Fruit fly (Drosophila melanogaster) ovary, adult (tissue): Measurements from ENCODE around the gene Trl.

Experiments
- CG17801 ChIP-seq: fragments of 200-800 bp; optimal IDR thresholded peaks from 2 replicates; lab custom pipeline; 2019; ENCODE audit warnings: missing biosample characterization, mild to moderate bottlenecking, missing genetic modification characterization, moderate library complexity; ENCODE audit not compliant: partially characterized antibody

Trl gene

DNA sequence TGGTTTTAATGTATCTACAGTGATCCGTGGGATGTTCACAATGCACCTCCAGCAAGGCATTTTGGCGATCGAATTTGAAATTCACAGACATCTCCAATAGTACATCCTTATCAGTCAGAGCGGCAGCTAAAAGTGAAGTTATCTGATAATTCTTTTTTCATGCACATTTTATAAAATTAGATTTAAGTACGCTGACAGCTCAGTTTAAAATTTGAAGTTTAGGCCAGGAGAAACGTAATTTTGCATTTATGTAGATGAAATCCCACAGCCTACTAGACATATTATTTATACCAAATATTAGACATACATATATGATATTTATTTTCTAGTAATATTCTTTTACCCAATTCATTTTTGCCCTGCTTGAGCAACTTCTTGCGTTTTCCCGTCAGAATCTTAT is at the start of gene Trl:
Gene Trl, minus strand, starts transcription at position 101 of the 400 bp plus-strand sequence.
- no peak for TF ChIP-seq CG17801 (GFP tag; lab: Kevin White, UChicago)

DNA sequence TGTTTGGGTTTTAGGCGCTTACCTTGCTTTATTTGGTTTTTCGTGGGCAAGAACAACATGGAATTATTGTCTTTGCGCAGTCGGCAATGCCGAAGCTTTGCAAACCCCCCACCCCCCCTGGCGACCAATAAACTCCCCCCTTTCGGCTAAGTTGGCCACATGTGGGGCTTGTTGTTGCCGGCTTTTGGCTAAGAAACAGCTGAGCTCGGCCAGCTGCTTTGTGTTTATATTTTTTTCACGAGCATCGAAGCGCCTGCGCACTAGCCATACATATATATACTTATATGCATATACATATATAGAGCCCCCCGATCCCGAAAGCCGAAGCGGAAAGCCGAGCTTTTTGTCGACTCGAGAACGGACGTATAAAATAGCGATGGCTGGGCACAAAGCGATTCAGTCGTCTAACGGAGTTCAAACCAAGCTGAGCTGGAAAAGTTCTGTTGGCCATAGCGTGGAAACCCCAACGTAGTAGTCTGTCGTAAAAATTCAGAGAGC is 43.9 kb upstream of the Trl start, which contains the start of gene CG17839:
Gene CG17839, plus strand, starts transcription at position 413 of the 498 bp plus-strand sequence.
- no peak for TF ChIP-seq CG17801 (GFP tag; lab: Kevin White, UChicago)

DNA sequence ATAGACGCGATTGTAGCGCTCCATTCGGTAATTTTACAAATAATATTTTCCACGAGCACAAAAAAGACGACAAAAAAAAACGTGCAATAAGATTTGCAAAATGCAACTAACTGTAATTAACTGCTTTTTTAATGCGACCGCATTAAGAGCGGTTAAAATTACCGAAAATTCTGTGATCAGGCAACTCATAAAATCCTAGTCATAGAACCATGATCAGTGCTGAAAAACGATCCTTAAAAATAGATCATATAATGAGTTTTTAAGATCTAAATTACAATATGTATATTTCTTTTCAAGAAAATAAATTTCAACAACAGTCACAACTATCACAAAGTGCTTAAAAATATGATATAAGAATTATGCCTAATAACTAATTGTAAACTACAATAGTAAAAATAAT is 42.4 kb upstream of the Trl start, which contains the start of gene gnu:
Gene gnu, minus strand, starts transcription at position 125 of the 400 bp plus-strand sequence.
- no peak for TF ChIP-seq CG17801 (GFP tag; lab: Kevin White, UChicago)

DNA sequence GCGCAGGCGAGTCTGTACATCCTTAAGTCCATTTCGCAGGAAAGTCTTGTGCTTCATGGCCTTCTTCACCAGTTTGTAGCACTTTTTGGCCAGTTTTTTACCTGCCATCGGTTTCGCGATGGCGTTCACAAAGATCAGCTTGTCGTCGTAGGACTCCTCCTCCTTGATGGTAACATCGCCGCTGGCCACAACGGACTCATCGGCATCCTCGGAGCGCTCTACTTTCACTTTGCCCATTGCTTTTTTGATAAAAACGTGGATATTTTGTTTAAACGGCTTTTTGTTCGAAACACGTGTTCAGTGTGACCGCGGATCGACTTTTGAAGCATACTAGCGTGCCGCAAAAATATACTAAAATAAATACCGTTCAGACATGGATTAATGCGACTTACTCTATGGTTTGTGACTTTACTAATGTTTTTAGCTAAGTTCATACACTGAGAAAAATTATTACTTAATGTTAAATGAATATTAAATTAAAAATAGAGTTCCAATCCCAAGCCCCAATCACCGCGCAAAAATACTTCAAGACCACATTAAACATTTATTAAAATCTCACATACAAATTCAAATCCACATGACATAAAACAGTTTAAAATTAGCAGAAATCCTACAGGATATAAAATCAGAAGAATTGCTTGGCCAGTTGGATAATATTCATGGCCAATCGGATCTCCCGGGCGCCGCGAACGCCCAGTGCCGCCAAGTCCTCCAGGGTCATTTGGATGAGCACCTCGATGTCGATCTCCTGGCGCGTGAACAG is 41.2 kb upstream of the Trl start, which contains the start of gene NHP2:
Gene NHP2, minus strand, starts transcription at position 315 of the 763 bp plus-strand sequence.
- TF ChIP-seq CG17801 (GFP tag; lab: Kevin White, UChicago): peak; percentile 53

DNA sequence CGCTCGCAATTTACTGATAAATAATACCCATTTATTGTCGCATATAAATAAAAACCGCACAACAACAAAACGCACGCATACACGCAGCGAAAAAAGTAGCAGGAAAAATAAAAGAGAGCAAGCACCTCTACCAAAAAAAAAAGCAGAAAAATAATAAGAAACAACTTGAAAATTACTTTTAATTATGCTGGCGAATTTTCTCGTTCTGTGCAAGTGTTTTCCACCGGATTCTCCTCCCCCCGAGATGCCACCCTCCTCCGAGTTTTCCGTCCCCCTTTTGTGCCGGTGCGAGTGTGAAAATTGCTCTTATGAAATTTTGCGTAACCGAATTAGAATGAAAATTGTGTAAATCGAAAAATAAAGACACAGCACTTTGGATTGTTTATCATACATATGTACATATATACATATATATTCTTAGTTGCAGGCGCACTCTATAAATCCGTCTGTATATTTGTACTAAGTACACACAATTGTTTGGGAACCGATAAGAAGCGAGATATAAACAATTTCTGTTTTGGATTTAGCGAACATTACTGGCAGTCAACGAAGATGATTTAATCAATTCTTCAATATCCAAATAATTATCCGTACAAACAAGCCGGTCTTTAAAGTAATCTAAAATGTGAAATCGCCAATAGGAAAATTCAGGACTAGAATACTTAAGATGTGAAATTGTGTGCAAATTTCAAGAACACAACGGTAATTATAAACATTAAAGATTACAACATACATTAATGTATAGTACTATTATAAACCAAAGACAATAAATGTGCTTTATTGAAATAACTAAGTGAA is 30.2 kb upstream of the Trl start:
- no peak for TF ChIP-seq CG17801 (GFP tag; lab: Kevin White, UChicago)

DNA sequence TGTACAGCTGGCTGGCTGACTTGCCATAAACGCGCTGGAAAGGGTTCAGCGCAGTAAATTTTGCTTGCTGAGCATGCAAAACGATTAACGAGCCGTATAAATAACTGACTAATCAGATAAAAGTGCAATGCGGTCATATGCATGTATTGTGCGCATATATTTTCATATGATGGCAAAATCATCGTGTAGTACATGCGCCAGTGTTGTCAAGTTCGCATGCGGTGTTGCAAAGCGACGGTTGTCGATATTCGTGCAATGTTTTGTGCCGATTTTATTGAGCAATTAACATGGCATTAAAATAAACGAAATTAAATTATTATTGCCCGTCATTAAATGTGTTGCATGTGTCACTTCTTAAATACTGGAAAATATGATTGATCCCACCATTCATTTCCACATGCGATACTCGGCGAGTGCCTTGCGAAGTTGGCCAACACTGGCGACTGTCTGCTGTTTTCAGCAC is 29.3 kb upstream of the Trl start:
- peak; percentile 73 for TF ChIP-seq CG17801 (GFP tag; lab: Kevin White, UChicago)

DNA sequence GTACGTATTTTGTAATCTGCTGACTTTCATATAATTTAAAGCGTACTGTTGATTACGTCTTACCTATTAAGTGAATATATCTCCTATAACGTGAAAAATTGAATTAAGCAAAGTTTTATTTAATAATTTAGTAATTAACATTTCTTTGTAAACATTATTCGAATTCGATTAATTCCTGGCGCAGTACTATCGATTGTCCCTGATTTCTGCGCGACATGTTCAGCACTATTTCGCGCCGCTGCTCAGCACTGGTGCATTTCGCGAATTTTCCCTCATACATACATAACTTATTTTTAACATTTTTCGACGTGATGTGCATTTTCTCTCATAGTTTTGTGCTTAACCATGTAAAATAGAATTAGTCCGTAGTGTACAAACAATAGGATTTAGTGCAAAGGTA is 28.8 kb upstream of the Trl start, which contains the start of gene Helz:
Gene Helz, plus strand, starts transcription at position 260 of the 400 bp plus-strand sequence.
- peak; percentile 2 for TF ChIP-seq CG17801 (GFP tag; lab: Kevin White, UChicago)

DNA sequence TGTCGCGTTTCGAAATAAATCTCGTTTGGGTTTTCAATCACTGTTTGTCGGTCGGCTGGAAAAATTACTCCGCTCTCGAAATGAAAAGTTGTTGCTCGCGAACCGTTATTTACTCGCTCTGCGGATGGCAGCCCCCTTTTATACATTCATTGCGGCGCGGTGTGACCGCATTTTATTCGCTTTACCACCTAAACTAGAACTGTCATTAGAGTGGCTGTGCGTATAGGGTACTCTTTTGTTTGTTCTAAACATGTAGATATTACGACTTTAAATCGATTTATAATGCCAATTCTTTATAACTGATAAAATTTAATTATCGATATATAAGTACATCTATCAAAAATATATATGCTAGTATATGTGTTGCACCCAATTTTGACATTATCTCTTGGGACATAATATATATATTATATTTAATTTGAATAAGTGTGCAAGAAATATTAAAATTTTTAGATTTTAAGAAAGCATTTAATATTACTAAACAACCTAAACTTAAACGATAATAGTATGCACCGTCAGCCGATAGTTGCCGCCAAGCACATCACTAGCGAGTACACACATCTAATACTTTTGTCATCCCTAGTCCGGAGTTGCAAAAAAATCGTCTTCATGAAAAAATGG is 25.5 kb upstream of the Trl start, which contains the start of the genes bmm and Tdrd3:
Gene bmm, minus strand, starts transcription at position 183 of the 621 bp plus-strand sequence.
Gene Tdrd3, plus strand, starts transcription at position 562 of the 621 bp plus-strand sequence.
- TF ChIP-seq CG17801 (GFP tag; lab: Kevin White, UChicago): peak; percentile 82

DNA sequence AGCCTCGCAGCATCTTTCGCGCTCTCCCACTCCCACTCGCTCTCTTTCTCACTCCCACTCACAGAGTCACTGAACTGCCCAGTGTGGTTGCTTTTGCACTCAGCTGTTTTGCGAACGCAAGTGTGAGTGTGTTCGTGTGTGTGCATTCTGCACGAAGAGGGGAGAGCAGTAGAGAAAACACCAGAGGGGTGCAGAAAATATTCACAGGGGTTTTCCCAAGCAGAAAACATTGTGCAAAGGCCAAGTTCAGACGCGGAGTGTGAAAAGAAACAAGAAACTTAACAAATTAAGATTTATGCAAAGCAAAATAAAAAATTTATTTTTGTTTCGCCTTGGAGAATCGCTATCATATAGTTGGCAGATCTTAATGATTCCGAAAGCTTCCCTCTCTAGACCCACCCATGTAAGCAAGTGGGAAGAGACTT is 24.7 kb upstream of the Trl start:
- TF ChIP-seq CG17801 (GFP tag; lab: Kevin White, UChicago): peak; percentile 87

DNA sequence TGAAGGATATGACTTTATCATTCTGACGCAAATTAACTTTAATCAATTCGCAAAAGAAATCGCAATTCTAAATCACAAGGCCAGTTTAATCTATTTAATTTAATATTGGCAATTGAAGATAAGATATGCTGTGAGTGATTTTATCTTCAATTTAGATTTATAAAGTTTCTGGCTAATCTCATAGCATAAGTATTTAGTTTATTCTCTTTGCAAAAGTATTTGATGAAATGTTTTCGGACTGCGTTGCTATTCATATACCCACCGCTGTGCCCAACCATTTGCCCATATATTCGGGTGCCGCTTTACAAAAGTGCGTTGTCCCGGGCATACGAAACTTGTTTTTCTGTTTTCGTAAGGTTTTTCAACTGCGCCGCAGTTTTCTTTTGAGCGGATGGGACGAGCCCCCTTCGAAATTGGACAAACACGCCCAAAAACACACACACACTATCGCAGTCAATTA is 24.1 kb upstream of the Trl start:
- peak; percentile 5 for TF ChIP-seq CG17801 (GFP tag; lab: Kevin White, UChicago)

DNA sequence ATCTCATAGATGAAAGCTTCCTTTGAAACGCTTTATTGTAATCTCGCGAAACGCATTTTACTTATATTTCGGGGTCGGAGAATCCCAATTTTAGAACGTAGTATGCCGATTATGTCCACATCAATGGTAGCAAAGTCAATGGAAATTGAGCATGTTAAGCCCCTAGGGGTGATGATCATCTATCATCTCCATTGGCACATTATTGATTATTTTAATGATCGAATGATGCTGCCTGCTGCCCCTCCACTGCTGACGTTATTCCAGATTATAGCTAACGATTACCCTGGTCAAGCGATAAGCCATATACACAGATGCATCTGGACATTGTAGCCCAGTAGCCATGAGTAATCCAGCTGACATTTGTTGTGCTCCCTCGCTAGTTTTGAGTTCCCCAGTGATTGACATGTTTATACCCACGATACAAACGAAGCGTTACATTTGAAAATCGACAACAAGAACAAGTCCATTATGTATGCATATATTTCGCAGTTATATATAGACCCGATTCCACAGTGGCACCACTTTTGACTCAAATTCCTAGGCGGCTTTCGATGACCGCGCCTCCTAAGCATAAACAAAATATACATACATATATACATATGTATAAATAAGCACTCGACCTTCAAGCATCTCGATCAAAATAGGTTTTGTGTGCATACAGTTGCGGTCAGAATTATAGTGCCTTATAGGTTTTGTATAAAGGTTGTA is 23.5 kb upstream of the Trl start:
- no peak for TF ChIP-seq CG17801 (GFP tag; lab: Kevin White, UChicago)

DNA sequence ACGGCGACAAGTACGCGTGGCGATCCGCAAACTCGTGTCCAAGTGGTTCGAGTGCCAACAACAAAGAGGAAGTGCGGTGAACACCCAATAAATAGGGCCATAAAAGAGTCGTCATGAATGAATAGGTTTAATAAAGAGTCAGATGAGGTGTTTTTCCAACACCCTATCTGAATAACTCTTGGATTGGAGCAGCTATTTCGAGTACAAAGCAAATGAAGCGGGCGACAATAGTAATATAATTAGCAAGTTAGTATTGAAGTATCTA is 22.4 kb upstream of the Trl start:
- TF ChIP-seq CG17801 (GFP tag; lab: Kevin White, UChicago): no peak

DNA sequence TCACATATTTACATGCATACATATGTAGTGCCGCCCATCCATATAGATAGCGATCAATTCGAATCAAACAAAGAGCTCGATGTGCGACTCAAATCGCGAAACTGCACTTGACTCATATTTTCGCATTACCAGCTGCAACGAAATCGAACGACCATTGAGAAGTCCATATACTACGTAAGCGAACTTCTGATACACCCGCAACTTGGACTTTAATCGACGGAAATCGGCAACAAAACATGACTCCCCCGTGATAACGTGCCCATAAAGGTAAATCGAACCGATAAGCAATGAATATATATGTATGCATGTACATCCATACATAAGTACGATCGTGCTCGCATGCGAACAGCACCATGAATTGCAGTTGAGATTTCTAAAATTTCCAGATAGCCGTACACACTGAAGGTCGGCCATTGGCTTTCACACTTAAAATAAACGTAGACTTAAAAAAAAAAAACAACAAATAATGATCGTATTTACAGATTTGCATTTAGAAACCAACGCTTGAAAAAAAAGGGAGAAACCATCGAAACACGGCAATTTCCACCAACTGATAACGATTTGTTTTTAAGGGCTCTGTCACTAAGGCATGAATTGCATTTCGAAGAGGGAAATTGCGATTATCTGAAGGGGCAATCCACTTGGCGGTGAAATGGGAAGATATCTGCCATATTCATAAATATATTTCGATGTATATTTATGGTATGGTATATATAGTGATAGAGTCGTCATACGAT is 21.9 kb upstream of the Trl start:
- peak; percentile 32 for TF ChIP-seq CG17801 (GFP tag; lab: Kevin White, UChicago)
